Fruit fly (Drosophila melanogaster) whole organism, adult: ENCODE data around the gene dtr.

Experiments
- CG11617 ChIP-seq: fragments of 200-800 bp; sonication (Bioruptor generic); optimal IDR thresholded peaks from 2 replicates; lab custom pipeline; 2017; ENCODE audit warnings: mild to moderate bottlenecking, missing biosample characterization, missing genetic modification reagents, missing genetic modification characterization
- CG12768 ChIP-seq: fragments of 200-800 bp; sonication (Bioruptor generic); optimal IDR thresholded peaks from 2 replicates; lab custom pipeline; 2017; ENCODE audit warnings: missing biosample characterization, missing genetic modification characterization, mild to moderate bottlenecking, moderate library complexity, missing genetic modification reagents
- CG1620 ChIP-seq: fragments of 200-800 bp; sonication (Bioruptor generic); optimal IDR thresholded peaks from 2 replicates; lab custom pipeline; 2016; ENCODE audit warnings: missing biosample characterization, missing genetic modification characterization
- Clk ChIP-seq: fragments of 200-800 bp; sonication (Bioruptor generic); optimal IDR thresholded peaks from 2 replicates; lab custom pipeline; 2017; ENCODE audit warnings: missing biosample characterization, missing genetic modification characterization
- Crg-1 ChIP-seq: fragments of 200-800 bp; sonication (Bioruptor generic); optimal IDR thresholded peaks from 2 replicates; lab custom pipeline; 2016; ENCODE audit warnings: missing biosample characterization, missing genetic modification characterization
- Hr96 ChIP-seq: fragments of 200-800 bp; sonication (Bioruptor generic); optimal IDR thresholded peaks from 2 replicates; lab custom pipeline; 2016; ENCODE audit warnings: missing biosample characterization, missing genetic modification characterization
- Mnt ChIP-seq: fragments of 200-800 bp; sonication (Bioruptor generic); optimal IDR thresholded peaks from 2 replicates; lab custom pipeline; 2016; ENCODE audit warnings: missing biosample characterization, mild to moderate bottlenecking, missing genetic modification characterization
- bab1 ChIP-seq: fragments of 200-800 bp; sonication (Bioruptor generic); optimal IDR thresholded peaks from 3 replicates; lab custom pipeline; 2019; ENCODE audit warnings: missing biosample characterization, mild to moderate bottlenecking, missing genetic modification characterization, moderate library complexity
- cic ChIP-seq: fragments of 200-800 bp; sonication (Bioruptor generic); optimal IDR thresholded peaks from 2 replicates; lab custom pipeline; 2017; ENCODE audit warnings: missing biosample characterization, mild to moderate bottlenecking, missing genetic modification characterization, moderate library complexity
- cnc ChIP-seq, 2 experiments: fragments of >200 bp; optimal IDR thresholded peaks; 2 replicates each; lab custom pipeline; 2017
- kay ChIP-seq: fragments of 200-800 bp; sonication (Bioruptor generic); peaks from one replicate; lab custom pipeline; 2016; ENCODE audit warnings: missing biosample characterization, missing genetic modification characterization, borderline replicate concordance

- TF ChIP-seq cic (GFP tag; lab: Kevin White, UChicago), result no peak
- TF ChIP-seq CG11617, result peak; percentile 3
- TF ChIP-seq Mnt (GFP tag; lab: Kevin White, UChicago), result no peak
- no peak for TF ChIP-seq Crg-1
- no peak for TF ChIP-seq CG12768 (GFP tag; lab: Kevin White, UChicago)
- TF ChIP-seq CG1620 (GFP tag; lab: Kevin White, UChicago), result no peak
- no peak for TF ChIP-seq Hr96 (GFP tag; lab: Kevin White, UChicago)
- peak in 1 of 2 experiments; percentile 82 for TF ChIP-seq cnc (optimal IDR thresholded peaks at IDR 0.05; lab: Kevin White, UChicago)
- TF ChIP-seq bab1 (GFP tag; lab: Kevin White, UChicago), result peak; percentile 46
- no peak for TF ChIP-seq kay (GFP tag; lab: Kevin White, UChicago)
- no peak for TF ChIP-seq Clk (GFP tag; lab: Kevin White, UChicago)
Observed at dm6 chr2L:21344203-21344753, 16.7 kb upstream of the dtr start, which contains the start of gene Tsp39D.
